Fruit fly (Drosophila melanogaster): Measurements from ENCODE around the gene cin.

Gene cin

DNA sequence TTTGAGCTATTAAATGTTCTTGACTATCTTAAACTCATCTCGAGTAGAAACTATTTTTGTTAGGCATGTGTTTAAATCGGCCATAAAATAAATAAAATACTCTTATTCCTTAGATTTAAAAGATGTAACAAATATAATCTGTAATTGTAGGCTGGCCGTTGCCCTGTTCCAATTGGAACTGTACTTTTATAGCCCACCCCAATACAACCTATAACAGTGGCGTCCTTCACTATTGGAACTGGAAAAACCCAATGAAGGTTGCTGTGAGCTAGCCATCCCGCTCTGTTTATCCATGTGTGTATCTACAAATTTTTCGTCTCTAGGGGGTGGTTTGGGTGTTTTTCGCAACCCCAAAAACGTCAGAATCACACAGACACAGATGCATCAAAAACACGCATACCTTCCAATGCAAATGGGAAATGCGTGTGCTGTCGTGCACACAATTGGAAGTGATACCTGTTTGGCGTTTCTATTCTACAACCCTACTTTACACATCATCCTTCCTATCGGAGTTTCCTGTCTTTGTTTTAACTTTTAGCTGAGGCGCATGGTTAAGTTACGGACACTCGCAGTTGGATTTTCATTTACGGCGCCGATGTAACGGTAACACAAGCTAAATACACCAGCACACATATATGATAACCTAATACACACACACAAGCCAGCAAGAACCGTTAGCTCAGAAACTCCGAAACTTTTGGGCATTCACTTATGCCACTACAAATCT, 23.1 kb downstream of the cin start:
- no peak for TF ChIP-seq psq (optimal IDR thresholded peaks at IDR 0.05)
- TF ChIP-seq EcR (GFP tag; optimal IDR thresholded peaks at IDR 0.05): no peak
- TF ChIP-seq pan (optimal IDR thresholded peaks at IDR 0.05): no peak
- TF ChIP-seq usp (GFP tag; optimal IDR thresholded peaks at IDR 0.05): no peak
- no peak for TF ChIP-seq CG8478 (optimal IDR thresholded peaks at IDR 0.05)
- TF ChIP-seq Dll (optimal IDR thresholded peaks at IDR 0.05): no peak

DNA sequence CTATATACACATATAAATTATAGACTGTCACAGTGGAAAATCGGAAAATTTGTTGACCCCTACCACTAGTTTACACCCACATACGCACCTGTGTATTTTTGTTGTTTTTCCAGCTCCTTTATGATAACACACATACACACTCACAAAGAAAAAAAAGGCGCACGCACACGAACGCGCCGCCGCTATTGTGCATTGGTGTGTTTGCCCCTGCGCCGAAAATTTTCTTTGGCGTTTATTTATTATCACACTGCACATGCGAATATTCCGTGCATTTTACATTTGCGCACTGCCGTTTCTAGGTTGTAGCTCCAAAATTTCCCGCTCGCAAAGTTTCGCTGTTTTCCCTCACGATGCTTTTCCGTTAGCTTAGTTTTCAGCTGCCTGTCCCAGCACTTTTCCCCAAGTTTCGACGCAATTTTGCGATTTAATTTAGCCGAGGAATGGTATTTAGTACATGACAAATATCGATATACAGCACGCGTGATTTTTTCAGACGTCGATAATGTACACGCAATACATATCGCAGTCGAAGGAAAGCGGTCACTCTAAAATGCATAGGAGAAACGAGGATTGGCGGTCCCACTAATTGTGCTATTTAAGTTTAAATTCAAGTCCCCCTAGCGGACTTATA, 23.7 kb downstream of the cin start, which contains the start of the genes CG3777 and ewg:
Gene CG3777, plus strand, starts transcription at position 607 of the 631 bp plus-strand sequence.
Gene ewg, minus strand, starts transcription at position 622 of the 631 bp plus-strand sequence.
- TF ChIP-seq EcR (GFP tag; optimal IDR thresholded peaks at IDR 0.05): no peak
- TF ChIP-seq pan (optimal IDR thresholded peaks at IDR 0.05): no peak
- TF ChIP-seq usp (GFP tag; optimal IDR thresholded peaks at IDR 0.05): no peak
- no peak for TF ChIP-seq CG8478 (optimal IDR thresholded peaks at IDR 0.05)
- TF ChIP-seq psq (optimal IDR thresholded peaks at IDR 0.05): no peak
- no peak for TF ChIP-seq Dll (optimal IDR thresholded peaks at IDR 0.05)

DNA sequence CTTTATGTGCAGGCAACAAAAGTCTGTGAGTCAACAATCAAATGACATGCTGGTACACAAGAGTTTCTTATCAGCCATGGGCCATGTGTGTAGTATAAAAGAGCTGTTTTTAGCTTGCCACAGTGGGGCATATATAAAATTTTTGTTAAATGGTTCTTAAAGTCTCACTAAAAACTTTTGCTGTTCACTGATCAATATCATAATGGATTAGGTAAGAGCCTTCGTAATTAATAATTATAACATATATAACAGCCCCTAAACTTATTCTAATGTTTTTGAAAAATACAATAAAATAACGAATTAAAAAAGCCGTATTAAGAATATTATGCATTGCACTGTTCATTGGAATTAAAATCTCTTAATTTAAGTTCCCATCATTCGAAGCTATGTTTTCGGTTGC, 37.8 kb downstream of the cin start:
- TF ChIP-seq Dll (optimal IDR thresholded peaks at IDR 0.05) (no peak), pan (optimal IDR thresholded peaks at IDR 0.05) (no peak), usp (GFP tag; optimal IDR thresholded peaks at IDR 0.05) (no peak), EcR (GFP tag; optimal IDR thresholded peaks at IDR 0.05) (no peak), CG8478 (optimal IDR thresholded peaks at IDR 0.05) (no peak), psq (optimal IDR thresholded peaks at IDR 0.05) (no peak)

DNA sequence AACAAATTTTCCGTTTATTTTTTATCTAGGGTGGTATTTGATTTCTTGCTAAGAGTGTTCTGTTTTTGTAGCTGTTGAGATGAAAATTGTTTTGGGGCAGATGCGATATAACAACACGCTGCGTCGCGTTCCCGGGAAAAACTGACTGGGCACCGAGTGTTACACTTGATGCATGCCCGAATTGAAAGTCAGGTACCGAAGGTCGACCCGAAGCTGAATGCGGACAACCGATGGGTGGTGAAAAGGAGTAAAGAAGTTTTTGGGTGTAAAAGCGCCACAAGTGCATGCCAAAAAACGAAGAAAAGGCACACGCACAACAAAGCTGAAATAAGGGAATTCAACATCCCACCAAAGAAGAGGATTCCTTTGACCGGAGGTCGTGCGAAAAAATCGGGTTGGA, 39.4 kb downstream of the cin start, which contains the start of gene CG13375:
Gene CG13375, minus strand, starts transcription at position 124 of the 400 bp plus-strand sequence.
- no peak for TF ChIP-seq usp (GFP tag; optimal IDR thresholded peaks at IDR 0.05)
- TF ChIP-seq pan (optimal IDR thresholded peaks at IDR 0.05): no peak
- no peak for TF ChIP-seq CG8478 (optimal IDR thresholded peaks at IDR 0.05)
- TF ChIP-seq Dll (optimal IDR thresholded peaks at IDR 0.05): no peak
- no peak for TF ChIP-seq EcR (GFP tag; optimal IDR thresholded peaks at IDR 0.05)

DNA sequence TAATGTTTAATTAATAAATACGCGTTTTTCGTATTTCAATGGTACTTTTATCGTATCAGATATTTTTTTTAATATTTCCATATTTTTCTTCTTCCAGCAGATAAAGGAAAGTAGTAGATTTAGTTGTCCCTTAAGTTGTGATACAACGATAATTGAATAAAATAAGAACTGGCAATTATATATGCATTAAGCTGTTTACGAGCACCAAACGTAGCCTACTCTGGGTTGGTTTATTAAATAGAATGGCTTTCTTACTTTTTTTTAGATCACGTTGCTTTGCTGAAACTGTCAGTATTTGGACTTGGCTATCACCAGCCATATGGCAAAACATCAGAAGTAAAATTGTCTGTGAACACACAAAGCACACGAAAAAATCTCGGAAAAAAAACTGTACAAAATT, 51.9 kb downstream of the cin start, which contains the start of gene CG12470:
Gene CG12470, plus strand, starts transcription at position 301 of the 400 bp plus-strand sequence.
- TF ChIP-seq psq (optimal IDR thresholded peaks at IDR 0.05) (no peak), CG8478 (optimal IDR thresholded peaks at IDR 0.05) (no peak), pan (optimal IDR thresholded peaks at IDR 0.05) (no peak), Dll (optimal IDR thresholded peaks at IDR 0.05) (no peak), usp (GFP tag; optimal IDR thresholded peaks at IDR 0.05) (no peak), EcR (GFP tag; optimal IDR thresholded peaks at IDR 0.05) (no peak)

Measured in whole organism.